Worm (Caenorhabditis elegans) whole organism, early embryonic: ENCODE measurements around the gene ten-1.

Experiments used
- ama-1 ChIP-seq: fragments of 150-350 bp; optimal IDR thresholded peaks from 2 replicates; lab custom pipeline; 2014
- ets-7 ChIP-seq: sonication (generic microtip); optimal IDR thresholded peaks from 2 replicates; lab custom pipeline; 2016; ENCODE audit warnings: missing genotype, missing genetic modification characterization, missing compliant biosample characterization
- hnd-1 ChIP-seq: sonication (generic microtip); optimal IDR thresholded peaks from 2 replicates; lab custom pipeline; 2016; ENCODE audit warnings: missing genetic modification characterization, missing compliant biosample characterization
- scrt-1 ChIP-seq: fragments of 200-800 bp; sonication (Bioruptor generic); IDR thresholded peaks from 2 replicates; pipeline ENCODE4 v1.3.6; 2022; ENCODE audit warnings: missing genetic modification characterization, missing compliant biosample characterization
- tra-4 ChIP-seq: sonication (generic microtip); optimal IDR thresholded peaks from 2 replicates; lab custom pipeline; 2017; ENCODE audit warnings: missing genetic modification characterization, missing compliant biosample characterization

DNA sequence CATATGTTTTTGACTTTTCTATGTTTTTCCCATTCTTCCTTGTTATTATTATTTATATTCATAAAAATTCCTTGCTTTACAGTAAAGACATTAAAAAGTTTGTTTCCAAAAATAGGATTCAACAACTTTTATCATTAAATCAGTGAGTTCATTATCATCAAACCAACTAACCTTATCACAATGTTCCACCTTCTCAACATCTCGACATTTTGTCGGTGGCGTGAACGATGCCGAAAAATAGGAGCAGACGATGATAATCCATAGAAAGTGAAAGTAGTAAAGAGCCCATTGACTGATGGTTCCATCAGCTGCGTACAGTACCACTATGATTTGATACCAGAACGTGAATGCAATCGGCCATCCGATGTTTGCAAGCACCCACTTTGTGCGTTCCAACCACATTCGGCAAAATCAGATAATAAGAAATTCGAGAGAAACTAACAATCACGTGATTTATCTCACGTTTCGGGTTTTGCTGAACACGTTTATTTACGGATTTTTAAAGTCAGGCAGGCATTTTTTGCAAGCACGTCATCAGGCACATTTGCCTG is 28.0 kb downstream of the ten-1 start, which contains the start of gene dhhc-5:
- TF ChIP-seq scrt-1 (GFP tag; lab: Robert Waterston, UW): no peak
- TF ChIP-seq ama-1: no peak
- no peak for TF ChIP-seq hnd-1 (tag; lab: Kevin White, UChicago)
- TF ChIP-seq tra-4 (tag; lab: Kevin White, UChicago): no peak
- TF ChIP-seq ets-7 (tag; lab: Kevin White, UChicago): no peak
